Fruit fly (Drosophila melanogaster): ENCODE results near the gene CG5292.

DNA sequence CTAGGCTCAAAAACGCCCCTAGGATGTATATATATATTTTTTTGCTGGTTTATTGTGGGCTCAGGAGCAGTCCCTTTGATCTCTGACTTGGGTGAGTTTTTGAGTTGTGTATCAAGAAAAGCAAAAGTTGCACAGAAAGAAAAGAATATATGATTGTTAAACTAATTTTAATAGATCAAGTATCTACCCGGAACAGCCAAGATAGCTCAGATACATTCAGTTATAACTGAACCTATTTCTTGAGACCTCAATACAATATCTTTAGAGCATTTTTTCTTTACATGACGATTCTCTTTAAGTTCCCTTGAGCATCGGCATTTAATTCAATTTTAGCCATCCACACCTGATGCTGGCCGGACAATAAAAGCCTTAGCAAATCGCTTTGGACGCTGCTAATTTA, 42.0 kb downstream of the CG5292 start:
- TF ChIP-seq CG32264 (GFP tag; optimal IDR thresholded peaks at IDR 0.05) (no peak), foxo (GFP tag; optimal IDR thresholded peaks at IDR 0.05) (no peak), dmrt93B (GFP tag; optimal IDR thresholded peaks at IDR 0.05) (no peak), lola (GFP tag; optimal IDR thresholded peaks at IDR 0.05) (no peak), Dfd (GFP tag; optimal IDR thresholded peaks at IDR 0.05) (no peak), HLH106 (tag; optimal IDR thresholded peaks at IDR 0.05) (no peak), N (GFP tag; optimal IDR thresholded peaks at IDR 0.05) (no peak)
